Worm (Caenorhabditis elegans) whole organism, late embryonic: Measurements from ENCODE around the gene ZK892.4.

Experiments used
- C08G9.2 ChIP-seq: sonication (generic microtip); optimal IDR thresholded peaks from 2 replicates; lab custom pipeline; 2016; ENCODE audit warnings: mild to moderate bottlenecking, missing genetic modification characterization, moderate library complexity, missing compliant biosample characterization
- C38D4.7 ChIP-seq: fragments of 200-800 bp; sonication (Bioruptor generic); optimal IDR thresholded peaks from 2 replicates; lab custom pipeline; 2018; ENCODE audit warnings: mild to moderate bottlenecking, missing genetic modification characterization, moderate library complexity, missing compliant biosample characterization
- F13H6.1 ChIP-seq: sonication (generic microtip); optimal IDR thresholded peaks from 2 replicates; lab custom pipeline; 2016; ENCODE audit warnings: missing genetic modification characterization, missing compliant biosample characterization
- Y22D7AL.16 ChIP-seq: sonication (generic microtip); optimal IDR thresholded peaks from 2 replicates; lab custom pipeline; 2016; ENCODE audit warnings: missing genetic modification characterization, missing compliant biosample characterization
- ama-1 ChIP-seq: fragments of 150-350 bp; optimal IDR thresholded peaks from 2 replicates; lab custom pipeline; 2014
- ceh-14 ChIP-seq: sonication (generic microtip); optimal IDR thresholded peaks from 2 replicates; lab custom pipeline; 2016; ENCODE audit warnings: missing genotype, missing genetic modification characterization, missing compliant biosample characterization
- ceh-18 ChIP-seq: sonication (generic microtip); optimal IDR thresholded peaks from 2 replicates; lab custom pipeline; 2016; ENCODE audit warnings: missing genetic modification characterization, missing compliant biosample characterization
- ceh-19 ChIP-seq: fragments of 200-800 bp; sonication (Bioruptor generic); optimal IDR thresholded peaks from 2 replicates; lab custom pipeline; 2018; ENCODE audit warnings: mild to moderate bottlenecking, missing genetic modification characterization, missing compliant biosample characterization
- ceh-22 ChIP-seq: sonication (generic microtip); optimal IDR thresholded peaks from 2 replicates; lab custom pipeline; 2017; ENCODE audit warnings: missing biosample characterization, missing genetic modification characterization
- ceh-24 ChIP-seq: sonication (generic microtip); optimal IDR thresholded peaks from 2 replicates; lab custom pipeline; 2016; ENCODE audit warnings: mild to moderate bottlenecking, missing genetic modification characterization, missing compliant biosample characterization
- ceh-30 ChIP-seq: fragments of 150-350 bp; optimal IDR thresholded peaks from 2 replicates; lab custom pipeline; 2014; ENCODE audit warnings: missing biosample characterization, missing genetic modification characterization
- ceh-31 ChIP-seq: sonication (generic microtip); optimal IDR thresholded peaks from 2 replicates; lab custom pipeline; 2016; ENCODE audit warnings: missing genetic modification characterization, missing compliant biosample characterization
- ceh-34 ChIP-seq: sonication (generic microtip); optimal IDR thresholded peaks from 2 replicates; lab custom pipeline; 2016; ENCODE audit warnings: mild to moderate bottlenecking, missing genetic modification characterization, missing compliant biosample characterization
- ceh-48 ChIP-seq: sonication (generic microtip); optimal IDR thresholded peaks from 2 replicates; lab custom pipeline; 2016; ENCODE audit warnings: missing genetic modification characterization, inconsistent platforms, missing compliant biosample characterization
- ceh-9 ChIP-seq: sonication (generic microtip); optimal IDR thresholded peaks from 2 replicates; lab custom pipeline; 2016; ENCODE audit warnings: mild to moderate bottlenecking, missing genetic modification characterization, inconsistent platforms, missing compliant biosample characterization
- che-1 ChIP-seq: sonication (generic microtip); optimal IDR thresholded peaks from 2 replicates; lab custom pipeline; 2016; ENCODE audit warnings: mild to moderate bottlenecking, missing genetic modification characterization, missing compliant biosample characterization
- dmd-4 ChIP-seq: sonication (generic microtip); optimal IDR thresholded peaks from 2 replicates; lab custom pipeline; 2016; ENCODE audit warnings: borderline replicate concordance, missing genetic modification characterization, missing compliant biosample characterization
- dve-1 ChIP-seq: sonication (generic microtip); optimal IDR thresholded peaks from 2 replicates; lab custom pipeline; 2017; ENCODE audit warnings: antibody characterized with exemption, mild to moderate bottlenecking, missing genetic modification characterization, missing compliant biosample characterization
- fax-1 ChIP-seq: sonication (generic microtip); optimal IDR thresholded peaks from 2 replicates; lab custom pipeline; 2016; ENCODE audit warnings: missing genotype, missing genetic modification characterization, missing compliant biosample characterization
- fkh-10 ChIP-seq: fragments of 150-350 bp; optimal IDR thresholded peaks from 2 replicates; lab custom pipeline; 2014; ENCODE audit warnings: missing biosample characterization, missing genetic modification reagents, missing genetic modification characterization
- gmeb-2 ChIP-seq: sonication (generic microtip); optimal IDR thresholded peaks from 2 replicates; lab custom pipeline; 2016; ENCODE audit warnings: missing genetic modification characterization, inconsistent platforms, missing compliant biosample characterization
- hlh-15 ChIP-seq: sonication (generic microtip); optimal IDR thresholded peaks from 2 replicates; lab custom pipeline; 2016; ENCODE audit warnings: missing genetic modification characterization, missing compliant biosample characterization
- hlh-30 ChIP-seq: sonication (generic microtip); optimal IDR thresholded peaks from 2 replicates; lab custom pipeline; 2017; ENCODE audit warnings: antibody characterized with exemption, missing genetic modification characterization, missing compliant biosample characterization; ENCODE audit not compliant: insufficient read depth
- hlh-6 ChIP-seq: sonication (generic microtip); optimal IDR thresholded peaks from 2 replicates; lab custom pipeline; 2016; ENCODE audit warnings: missing genotype, missing genetic modification characterization, missing compliant biosample characterization
- madf-2 ChIP-seq: sonication (generic microtip); optimal IDR thresholded peaks from 2 replicates; lab custom pipeline; 2017; ENCODE audit warnings: missing genetic modification characterization, missing compliant biosample characterization
- nfya-1 ChIP-seq: sonication (generic microtip); optimal IDR thresholded peaks from 2 replicates; lab custom pipeline; 2017; ENCODE audit warnings: missing genetic modification characterization, mild to moderate bottlenecking, missing compliant biosample characterization, antibody characterized with exemption, moderate library complexity
- nhr-232 ChIP-seq: sonication (generic microtip); optimal IDR thresholded peaks from 2 replicates; lab custom pipeline; 2016; ENCODE audit warnings: missing genetic modification characterization, missing compliant biosample characterization
- odd-2 ChIP-seq: sonication (generic microtip); optimal IDR thresholded peaks from 2 replicates; lab custom pipeline; 2017; ENCODE audit warnings: antibody characterized with exemption, mild to moderate bottlenecking, missing genetic modification characterization, missing compliant biosample characterization
- pag-3 ChIP-seq: sonication (generic microtip); optimal IDR thresholded peaks from 2 replicates; lab custom pipeline; 2016; ENCODE audit warnings: missing compliant biosample characterization, missing genetic modification characterization, borderline replicate concordance
- pat-9 ChIP-seq: fragments of 200-800 bp; sonication (Bioruptor generic); optimal IDR thresholded peaks from 2 replicates; lab custom pipeline; 2018; ENCODE audit warnings: mild to moderate bottlenecking, missing genetic modification characterization, moderate library complexity, missing compliant biosample characterization
- pax-1 ChIP-seq: fragments of 150-350 bp; optimal IDR thresholded peaks from 2 replicates; lab custom pipeline; 2014; ENCODE audit warnings: missing biosample characterization, missing genetic modification characterization
- pha-4 ChIP-seq: fragments of 150-350 bp; optimal IDR thresholded peaks from 2 replicates; lab custom pipeline; 2018; ENCODE audit warnings: missing biosample characterization, missing genetic modification reagents, missing genetic modification characterization
- pros-1 ChIP-seq: fragments of 150-350 bp; optimal IDR thresholded peaks from 2 replicates; lab custom pipeline; 2014; ENCODE audit warnings: missing biosample characterization, missing genetic modification reagents, missing genetic modification characterization
- ref-2 ChIP-seq: sonication (generic microtip); optimal IDR thresholded peaks from 2 replicates; lab custom pipeline; 2016; ENCODE audit warnings: missing genetic modification characterization, missing compliant biosample characterization
- sdc-2 ChIP-seq: sonication (generic microtip); optimal IDR thresholded peaks from 2 replicates; lab custom pipeline; 2016; ENCODE audit warnings: missing genotype, missing genetic modification characterization, missing compliant biosample characterization
- sox-4 ChIP-seq: sonication (generic microtip); optimal IDR thresholded peaks from 2 replicates; lab custom pipeline; 2017; ENCODE audit warnings: mild to moderate bottlenecking, missing genetic modification characterization, inconsistent platforms, missing compliant biosample characterization
- syd-9 ChIP-seq: sonication (generic microtip); optimal IDR thresholded peaks from 2 replicates; lab custom pipeline; 2016; ENCODE audit warnings: mild to moderate bottlenecking, missing genetic modification characterization, moderate library complexity, missing compliant biosample characterization
- tbx-7 ChIP-seq: sonication (generic microtip); optimal IDR thresholded peaks from 2 replicates; lab custom pipeline; 2016; ENCODE audit warnings: missing genotype, missing genetic modification characterization, missing compliant biosample characterization
- unc-3 ChIP-seq, 2 experiments: fragments of 200-800 bp in 1 of 2; sonication (Bioruptor generic) in 1 of 2; sonication (generic microtip) in 1 of 2; conservative IDR thresholded peaks in 1 of 2; optimal IDR thresholded peaks in 1 of 2; 2 replicates each; pipeline versions ENCODE4 v1.3.6 to Lab custom; 2016 to 2022; ENCODE audit warnings: missing compliant biosample characterization in 2 of 2, missing genetic modification characterization in 2 of 2, missing genetic modification reagents in 1 of 2
- unc-42 ChIP-seq: sonication (generic microtip); optimal IDR thresholded peaks from 2 replicates; lab custom pipeline; 2016; ENCODE audit warnings: missing genotype, missing genetic modification characterization, missing compliant biosample characterization

The ZK892.4 gene

DNA sequence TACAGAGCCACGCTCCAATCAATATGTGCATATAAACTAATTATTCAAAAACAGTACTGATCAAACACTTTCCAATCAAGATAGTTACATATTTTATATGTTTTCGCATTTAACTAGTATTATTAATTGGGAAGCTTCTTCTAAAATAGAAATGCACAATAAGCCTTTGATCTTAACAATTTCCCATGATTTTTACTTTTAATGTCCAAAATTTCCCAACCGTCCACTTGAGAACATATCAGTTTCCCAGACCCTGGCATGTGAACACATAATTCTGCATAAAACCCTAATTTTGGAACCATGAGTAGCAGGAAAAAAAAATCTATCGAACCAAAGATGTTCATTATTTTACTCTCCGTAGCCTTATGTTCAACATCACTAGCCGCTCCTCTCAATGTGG is 30.0 kb upstream of the ZK892.4 start, which contains the start of gene R53.8:
TSS of gene R53.8 (plus strand) at position 301 of the 400 bp plus-strand sequence.
- TF ChIP-seq pha-4 (tag; lab: Kevin White, UChicago) (no peak), nfya-1 (tag; lab: Kevin White, UChicago) (no peak), odd-2 (tag; lab: Kevin White, UChicago) (no peak), C38D4.7 (GFP tag; lab: Kevin White, UChicago) (no peak), hlh-6 (tag; lab: Kevin White, UChicago) (no peak)

DNA sequence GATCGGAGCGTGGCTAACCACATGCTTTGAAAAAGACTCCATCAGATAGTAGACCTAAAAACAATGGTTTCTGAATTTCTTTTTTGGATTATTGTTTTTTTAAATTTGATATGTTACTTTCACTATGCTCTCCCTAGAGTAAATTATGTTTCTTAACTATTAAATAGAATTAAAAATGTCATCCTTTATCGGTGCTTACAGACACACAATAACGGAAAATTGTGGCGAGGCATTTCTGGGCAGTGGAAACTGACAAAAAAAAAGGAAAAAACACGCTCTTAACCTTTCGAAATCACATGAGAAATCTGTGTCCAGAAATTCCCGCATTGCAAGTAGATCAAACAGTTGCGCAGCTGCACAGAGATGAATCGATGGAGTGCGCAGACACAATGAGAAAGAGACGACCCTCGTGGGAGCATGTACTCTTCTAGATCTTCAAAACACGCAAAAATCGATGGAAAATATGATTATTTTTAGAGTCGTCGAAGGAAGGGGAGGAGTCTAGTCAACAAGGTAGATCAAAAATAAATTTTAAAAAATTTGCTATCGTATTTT is 26.2 kb upstream of the ZK892.4 start, which contains the start of gene ZK892.6:
TSS of gene ZK892.6 (minus strand) at position 51 of the 555 bp plus-strand sequence.
- TF ChIP-seq unc-3 (GFP tag; conservative IDR thresholded peaks at IDR 0.05; lab: Robert Waterston, UW) (no peak), unc-3 (tag; optimal IDR thresholded peaks at IDR 0.05; lab: Kevin White, UChicago) (no peak), che-1 (tag; lab: Kevin White, UChicago) (no peak), ceh-24 (tag; lab: Kevin White, UChicago) (no peak), sdc-2 (no peak), dve-1 (tag; lab: Kevin White, UChicago) (no peak), gmeb-2 (tag; lab: Kevin White, UChicago) (no peak)

DNA sequence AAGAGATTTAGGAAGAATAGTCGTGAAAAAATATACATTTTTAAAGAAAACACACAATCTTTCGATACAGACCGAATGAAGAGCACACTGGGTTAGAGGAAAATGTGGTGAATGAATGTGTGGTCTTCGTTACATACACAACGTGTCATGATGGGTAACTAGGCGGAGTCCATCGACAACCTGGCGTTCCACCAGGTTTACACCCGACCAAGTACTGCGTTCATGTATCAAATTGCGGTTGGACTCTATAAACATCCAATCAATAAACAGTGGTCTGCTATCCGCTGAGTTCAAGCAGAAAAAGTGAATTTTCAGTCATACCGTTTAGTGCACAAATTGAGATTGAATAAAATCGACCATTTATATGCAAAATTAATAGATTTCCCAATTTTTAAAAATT is 24.6 kb upstream of the ZK892.4 start, which contains the start of gene sdz-38:
TSS of gene sdz-38 (minus strand) at position 101 of the 400 bp plus-strand sequence.
- TF ChIP-seq dmd-4 (tag; lab: Kevin White, UChicago), result no peak
- TF ChIP-seq ceh-18 (tag; lab: Kevin White, UChicago), result no peak
- no peak for TF ChIP-seq C38D4.7 (GFP tag; lab: Kevin White, UChicago)
- TF ChIP-seq fkh-10, result no peak

DNA sequence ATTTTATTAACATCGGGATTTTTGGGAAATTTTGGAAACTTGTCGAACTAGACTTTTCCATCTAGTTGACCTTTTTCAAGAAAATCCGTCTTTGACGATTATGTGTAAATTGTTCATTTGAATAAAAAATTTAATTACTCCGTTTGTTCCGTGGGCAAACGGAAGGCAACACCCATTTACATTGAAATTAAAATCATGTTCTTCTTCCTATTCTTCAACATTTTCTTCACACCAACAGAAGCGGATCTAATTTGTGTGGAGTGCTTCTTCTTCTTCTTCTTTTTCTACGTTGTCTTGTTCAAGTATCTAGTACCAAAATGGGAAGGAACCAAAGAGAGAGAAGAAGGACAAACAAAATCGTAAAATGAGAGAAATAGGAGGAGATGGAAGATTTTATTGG is 23.9 kb upstream of the ZK892.4 start:
- TF ChIP-seq ceh-31 (tag; lab: Kevin White, UChicago), result peak; percentile 42
- TF ChIP-seq odd-2 (tag; lab: Kevin White, UChicago), result no peak
- TF ChIP-seq ceh-34 (tag; lab: Kevin White, UChicago), result no peak
- no peak for TF ChIP-seq fkh-10
- peak; percentile 81 for TF ChIP-seq unc-42 (tag; lab: Kevin White, UChicago)

DNA sequence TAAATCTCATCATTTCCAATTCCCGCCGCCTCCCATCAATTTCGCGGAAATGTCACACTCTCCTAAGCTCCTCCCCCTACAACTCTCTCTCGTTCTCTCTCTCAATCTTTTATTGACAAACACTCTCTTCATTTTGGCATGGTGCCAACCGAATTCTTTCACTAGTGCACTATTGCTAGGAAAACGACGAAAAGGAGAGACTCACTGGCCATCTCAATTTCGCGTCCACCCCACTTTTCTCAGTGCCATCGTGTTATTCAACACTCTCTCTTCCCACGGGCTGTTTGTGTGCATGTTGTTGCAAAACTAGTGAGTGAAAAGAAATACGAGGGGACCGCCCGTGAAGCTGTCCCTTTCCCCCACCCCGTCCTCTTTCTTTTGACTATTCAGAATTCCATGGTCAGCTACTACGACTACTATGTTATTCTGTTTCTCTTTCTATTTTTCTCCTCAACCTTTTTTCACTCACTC is 21.5 kb upstream of the ZK892.4 start:
- TF ChIP-seq pag-3 (tag; lab: Kevin White, UChicago) (no peak), fkh-10 (no peak), madf-2 (no peak), fax-1 (peak; percentile 24), nfya-1 (tag; lab: Kevin White, UChicago) (peak; percentile 22), ceh-14 (tag; lab: Kevin White, UChicago) (peak; percentile 45), ceh-19 (GFP tag; lab: Kevin White, UChicago) (peak; percentile 45), pat-9 (no peak), ceh-30 (tag; lab: Kevin White, UChicago) (no peak), ref-2 (tag; lab: Kevin White, UChicago) (peak; percentile 32), ceh-31 (tag; lab: Kevin White, UChicago) (peak; percentile 86), tbx-7 (tag; lab: Kevin White, UChicago) (no peak), ceh-34 (tag; lab: Kevin White, UChicago) (peak; percentile 86), syd-9 (tag; lab: Kevin White, UChicago) (peak; percentile 11), unc-42 (tag; lab: Kevin White, UChicago) (peak; percentile 78), hlh-15 (no peak), hlh-30 (tag; lab: Kevin White, UChicago) (no peak), unc-3 (GFP tag; conservative IDR thresholded peaks at IDR 0.05; lab: Robert Waterston, UW) (no peak), unc-3 (tag; optimal IDR thresholded peaks at IDR 0.05; lab: Kevin White, UChicago) (no peak), dmd-4 (tag; lab: Kevin White, UChicago) (no peak), ceh-48 (peak; percentile 29), pha-4 (tag; lab: Kevin White, UChicago) (no peak), sox-4 (tag; lab: Kevin White, UChicago) (no peak), pax-1 (no peak), Y22D7AL.16 (no peak), dve-1 (tag; lab: Kevin White, UChicago) (no peak), ceh-22 (tag; lab: Kevin White, UChicago) (peak; percentile 31), nhr-232 (tag; lab: Kevin White, UChicago) (no peak), pros-1 (peak; percentile 4), ceh-9 (tag; lab: Kevin White, UChicago) (no peak), C08G9.2 (tag; lab: Kevin White, UChicago) (peak; percentile 37), ama-1 (lab: Kevin White, UChicago) (no peak), F13H6.1 (tag; lab: Kevin White, UChicago) (peak; percentile 20)
